Fruit fly (Drosophila melanogaster): ENCODE data around the gene dpr8.
"Not testable (repeated sequence)": the region's sequence is repeated elsewhere in the genome, so short reads cannot be mapped to it uniquely, and the experiment has no call there.

Gene dpr8

DNA sequence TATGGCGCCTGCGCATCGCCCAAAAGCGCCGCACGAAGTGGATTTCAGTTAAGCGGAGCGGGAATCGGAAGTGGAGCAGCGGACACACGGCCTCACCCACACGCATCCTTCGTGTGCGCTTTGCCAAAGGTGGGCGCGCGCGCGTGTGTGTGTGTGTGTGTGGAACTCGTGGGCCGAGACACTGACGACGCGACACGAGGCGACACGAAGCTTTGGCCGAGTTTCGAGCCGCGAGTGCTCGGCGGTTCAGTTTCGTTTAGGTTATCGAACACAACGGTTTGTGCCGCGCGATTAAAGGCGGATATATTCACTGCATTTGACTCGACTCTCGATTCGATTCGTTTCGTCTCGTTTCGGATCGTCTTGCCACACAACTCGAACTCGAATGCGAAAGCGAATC lies at the start of gene dpr8:
TSS of gene dpr8 (plus strand) at position 264 of the 400 bp plus-strand sequence.
- TF ChIP-seq insv (optimal IDR thresholded peaks at IDR 0.05) (no peak), h (optimal IDR thresholded peaks at IDR 0.05) (no peak), Sin3A (optimal IDR thresholded peaks at IDR 0.05) (no peak)

DNA sequence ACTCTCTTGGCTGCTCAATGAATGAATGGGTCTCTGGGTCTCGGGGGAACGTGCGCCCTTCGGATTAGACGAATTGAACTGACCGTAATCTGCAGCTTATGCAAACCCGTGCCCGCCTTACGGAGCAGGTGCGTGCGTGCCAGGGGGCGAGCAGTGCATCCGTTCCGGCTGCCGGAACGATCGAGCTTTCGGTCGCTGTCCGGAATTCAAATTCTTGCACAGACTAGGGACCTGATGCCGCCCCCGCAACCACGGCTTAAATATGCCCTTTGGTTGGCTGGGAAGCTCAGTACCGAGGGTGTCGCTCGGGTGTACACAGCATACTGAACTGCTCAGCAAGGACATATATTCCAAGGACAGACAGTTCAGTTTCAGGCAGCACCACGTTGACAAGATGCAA lies 44.6 kb upstream of the dpr8 start, which contains the start of gene Muc12Ea:
TSS of gene Muc12Ea (plus strand) at position 301 of the 400 bp plus-strand sequence.
- TF ChIP-seq ttk (optimal IDR thresholded peaks at IDR 0.05) (no peak), Myc (optimal IDR thresholded peaks at IDR 0.05) (no peak), psq (optimal IDR thresholded peaks at IDR 0.05) (no peak), insv (optimal IDR thresholded peaks at IDR 0.05) (no peak), Sin3A (optimal IDR thresholded peaks at IDR 0.05) (no peak), h (optimal IDR thresholded peaks at IDR 0.05) (no peak)

DNA sequence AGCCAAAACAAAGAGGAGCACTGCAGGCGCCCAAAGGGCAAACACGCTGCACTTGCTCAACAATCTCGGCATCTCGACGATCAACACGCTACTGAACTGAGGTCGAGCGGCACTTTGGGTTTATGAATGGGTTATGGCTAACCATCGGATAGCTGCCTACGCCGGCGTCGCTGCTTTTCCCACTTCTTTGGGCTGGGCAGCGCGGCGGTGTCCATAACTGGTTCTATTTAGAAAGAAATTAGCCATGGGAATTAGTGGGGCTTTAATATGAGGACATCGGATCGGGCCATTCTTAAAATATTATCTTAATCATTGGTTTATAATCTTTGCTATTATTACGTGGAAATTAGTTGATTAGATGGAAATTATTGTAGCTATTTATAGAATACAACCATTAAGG lies 32.7 kb upstream of the dpr8 start, which contains the start of gene CG9400:
TSS of gene CG9400 (minus strand) at position 101 of the 400 bp plus-strand sequence.
- TF ChIP-seq ttk (optimal IDR thresholded peaks at IDR 0.05) = no peak
- TF ChIP-seq Sin3A (optimal IDR thresholded peaks at IDR 0.05) = no peak
- TF ChIP-seq psq (optimal IDR thresholded peaks at IDR 0.05) = no peak

DNA sequence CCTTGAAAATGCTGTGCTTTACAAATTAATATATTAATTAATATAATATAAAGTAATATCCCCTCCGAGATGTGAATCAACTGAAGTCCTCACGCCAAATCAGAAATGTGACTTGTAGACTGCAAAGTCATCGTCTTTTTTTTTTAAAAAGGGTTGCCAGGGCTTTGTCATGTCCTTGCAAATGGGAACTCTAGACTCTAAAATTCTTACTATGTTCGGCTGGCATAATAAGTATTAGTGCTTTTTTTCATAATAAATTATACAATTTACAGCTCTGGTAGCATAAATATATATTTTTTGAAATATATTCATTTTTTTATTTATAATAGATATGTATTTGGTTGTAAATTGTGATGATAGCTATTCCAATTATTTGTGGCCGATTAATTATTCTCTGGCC lies 6.5 kb upstream of the dpr8 start, which contains the start of gene betaNACtes2:
TSS of gene betaNACtes2 (minus strand) at position 101 of the 400 bp plus-strand sequence.
- TF ChIP-seq insv, Sin3A, ttk (optimal IDR thresholded peaks at IDR 0.05): not testable (repeated sequence)

DNA sequence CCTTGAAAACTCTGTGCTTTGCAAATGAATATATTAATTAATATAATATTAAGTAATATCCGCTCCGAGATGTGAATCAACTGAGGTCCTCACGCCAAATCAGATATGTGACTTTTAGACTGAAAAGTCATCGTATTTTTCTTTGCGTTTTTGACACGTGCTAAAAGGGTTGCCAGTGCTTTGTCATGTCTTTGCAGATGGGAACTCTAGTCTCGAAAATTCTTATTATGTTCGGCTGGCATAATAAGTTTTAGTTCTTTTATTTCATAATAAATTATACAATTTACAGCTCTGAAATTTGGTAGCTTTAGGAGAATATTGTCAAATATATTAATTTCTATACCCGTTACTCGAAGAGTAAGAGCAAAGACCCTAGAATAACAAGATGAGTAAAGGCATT lies 5.0 kb upstream of the dpr8 start, which contains the start of gene betaNACtes6:
TSS of gene betaNACtes6 (minus strand) at position 101 of the 400 bp plus-strand sequence.
- TF ChIP-seq psq, insv, Sin3A (optimal IDR thresholded peaks at IDR 0.05): not testable (repeated sequence)

DNA sequence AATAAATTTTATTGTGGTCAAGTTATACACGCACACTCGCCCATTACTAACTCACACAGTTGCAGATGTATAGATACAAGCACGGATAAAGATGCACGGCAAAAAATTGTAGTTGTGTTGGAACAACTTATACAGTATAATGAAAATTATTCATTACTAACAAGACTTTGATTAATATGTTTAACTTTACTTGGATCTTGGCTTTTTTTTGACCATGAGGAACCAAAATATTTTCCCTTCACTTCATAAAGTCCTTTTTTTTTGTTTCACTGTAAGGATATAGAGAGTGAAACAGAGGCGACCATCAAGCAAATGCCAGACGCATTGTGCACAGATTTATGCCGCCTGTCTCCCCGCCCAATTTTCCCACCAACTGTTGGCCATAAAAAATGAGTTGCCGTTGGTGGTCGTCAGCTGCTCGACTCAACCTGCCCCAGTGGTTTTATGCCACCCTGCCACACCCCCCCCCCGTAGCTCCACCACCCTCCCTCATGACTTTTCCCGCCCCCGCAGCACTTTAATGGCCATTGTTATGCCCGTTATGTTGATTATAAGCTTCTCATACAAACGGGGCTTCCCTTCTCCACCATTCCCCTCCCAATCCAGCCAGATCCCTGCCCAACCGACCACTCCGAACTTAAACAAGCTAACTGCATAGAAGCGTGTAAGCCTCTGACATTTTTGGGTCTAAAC lies 9.6 kb downstream of the dpr8 start:
- TF ChIP-seq ttk (optimal IDR thresholded peaks at IDR 0.05) (no peak), insv (optimal IDR thresholded peaks at IDR 0.05) (no peak), Sin3A (optimal IDR thresholded peaks at IDR 0.05) (no peak), Myc (optimal IDR thresholded peaks at IDR 0.05) (no peak), psq (optimal IDR thresholded peaks at IDR 0.05) (no peak), h (optimal IDR thresholded peaks at IDR 0.05) (no peak)

DNA sequence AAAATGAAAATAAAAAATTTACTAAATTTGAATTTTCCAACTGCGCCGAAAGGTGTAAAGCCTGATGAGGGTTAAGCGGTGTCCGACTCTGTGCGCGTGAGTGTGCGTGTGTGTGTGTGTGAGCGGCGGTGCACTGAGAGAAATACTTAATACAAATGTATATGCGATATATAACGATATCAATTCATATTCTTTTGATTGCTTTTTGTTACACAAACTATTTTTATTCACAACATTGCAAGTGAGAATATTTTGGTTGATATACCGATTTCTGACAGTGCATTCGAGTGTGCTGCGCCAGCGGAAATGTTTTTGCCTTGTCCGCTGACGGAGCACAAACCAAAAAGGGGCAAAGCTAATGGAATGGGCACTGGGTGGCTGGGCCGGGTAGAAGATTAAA lies 10.2 kb downstream of the dpr8 start:
- TF ChIP-seq h (optimal IDR thresholded peaks at IDR 0.05) (no peak), psq (optimal IDR thresholded peaks at IDR 0.05) (no peak), Sin3A (optimal IDR thresholded peaks at IDR 0.05) (no peak), insv (optimal IDR thresholded peaks at IDR 0.05) (no peak), Myc (optimal IDR thresholded peaks at IDR 0.05) (no peak), ttk (optimal IDR thresholded peaks at IDR 0.05) (no peak)

DNA sequence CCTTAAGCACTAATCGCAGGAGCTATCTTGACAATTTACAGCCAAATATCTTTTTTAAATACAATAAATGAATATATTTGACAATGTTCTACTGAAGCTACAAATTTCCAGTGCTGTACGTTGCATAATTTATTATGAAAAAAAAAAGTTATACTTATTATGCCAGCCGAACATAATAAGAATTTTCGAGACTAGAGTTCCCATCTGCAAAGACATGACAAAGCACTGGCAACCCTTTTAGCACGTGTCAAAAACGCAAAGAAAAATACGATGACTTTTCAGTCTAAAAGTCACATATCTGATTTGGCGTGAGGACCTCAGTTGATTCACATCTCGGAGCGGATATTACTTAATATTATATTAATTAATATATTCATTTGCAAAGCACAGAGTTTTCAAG lies 56.5 kb downstream of the dpr8 start, which contains the start of gene betaNACtes3:
TSS of gene betaNACtes3 (plus strand) at position 301 of the 400 bp plus-strand sequence.
- TF ChIP-seq psq, h, Sin3A (optimal IDR thresholded peaks at IDR 0.05): not testable (repeated sequence)

DNA sequence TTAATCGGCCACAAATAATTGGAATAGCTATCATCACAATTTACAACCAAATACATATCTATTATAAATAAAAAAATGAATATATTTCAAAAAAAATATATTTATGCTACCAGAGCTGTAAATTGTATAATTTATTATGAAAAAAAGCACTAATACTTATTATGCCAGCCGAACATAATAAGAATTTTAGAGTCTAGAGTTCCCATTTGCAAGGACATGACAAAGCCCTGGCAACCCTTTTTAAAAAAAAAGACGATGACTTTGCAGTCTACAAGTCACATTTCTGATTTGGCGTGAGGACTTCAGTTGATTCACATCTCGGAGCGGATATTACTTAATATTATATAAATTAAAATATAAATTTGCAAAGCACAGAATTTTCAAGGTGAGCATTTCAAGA lies 58.0 kb downstream of the dpr8 start, which contains the start of gene betaNACtes4:
TSS of gene betaNACtes4 (plus strand) at position 301 of the 400 bp plus-strand sequence.
- TF ChIP-seq ttk, Sin3A, psq (optimal IDR thresholded peaks at IDR 0.05): not testable (repeated sequence)

DNA sequence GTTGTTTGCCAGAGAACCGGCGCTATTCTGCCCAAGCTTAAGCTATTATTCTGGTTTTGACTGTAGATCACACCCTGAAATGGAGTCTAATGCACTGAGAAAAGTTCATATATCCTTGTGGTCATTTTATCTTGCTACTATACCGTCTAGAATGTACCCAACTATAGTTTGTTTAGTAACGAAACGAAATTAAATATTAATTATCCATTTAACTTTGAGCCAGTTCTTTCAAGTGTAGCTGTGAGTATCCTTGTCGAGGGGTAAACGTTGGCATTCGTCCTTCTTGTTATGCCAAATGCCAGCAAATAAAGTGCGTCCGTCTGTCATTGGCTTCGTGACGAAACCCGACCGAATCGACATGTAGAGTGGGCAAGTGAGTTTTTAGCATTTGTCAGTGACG lies 124.8 kb downstream of the dpr8 start:
- TF ChIP-seq psq (optimal IDR thresholded peaks at IDR 0.05) (no peak), insv (optimal IDR thresholded peaks at IDR 0.05) (no peak), Myc (optimal IDR thresholded peaks at IDR 0.05) (no peak), Sin3A (optimal IDR thresholded peaks at IDR 0.05) (no peak), h (optimal IDR thresholded peaks at IDR 0.05) (no peak), ttk (optimal IDR thresholded peaks at IDR 0.05) (no peak)

DNA sequence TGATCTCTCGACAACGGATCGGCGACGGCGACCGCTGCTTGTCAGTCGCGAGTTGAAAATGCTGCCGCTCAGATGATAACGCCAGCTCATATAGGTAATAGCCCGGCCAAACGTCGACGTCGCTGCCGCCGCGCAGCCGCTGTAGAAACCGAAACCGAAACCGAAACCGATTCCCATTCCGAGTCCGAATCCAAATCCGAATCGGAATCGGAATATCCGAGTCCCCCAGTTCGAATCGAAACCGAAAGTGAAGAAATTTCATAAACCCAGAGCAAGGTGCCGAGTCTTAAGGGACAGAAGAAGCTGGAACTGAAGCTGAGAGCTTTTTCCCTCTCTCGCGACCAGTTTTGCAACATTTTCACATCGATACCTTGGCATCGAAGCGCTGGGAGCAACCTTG lies 158.0 kb downstream of the dpr8 start, which contains the start of gene CG9411:
TSS of gene CG9411 (minus strand) at position 67 of the 400 bp plus-strand sequence.
- TF ChIP-seq insv (optimal IDR thresholded peaks at IDR 0.05) (no peak), Sin3A (optimal IDR thresholded peaks at IDR 0.05) (no peak), ttk (optimal IDR thresholded peaks at IDR 0.05) (no peak), h (optimal IDR thresholded peaks at IDR 0.05) (no peak), Myc (optimal IDR thresholded peaks at IDR 0.05) (no peak), psq (optimal IDR thresholded peaks at IDR 0.05) (no peak)

DNA sequence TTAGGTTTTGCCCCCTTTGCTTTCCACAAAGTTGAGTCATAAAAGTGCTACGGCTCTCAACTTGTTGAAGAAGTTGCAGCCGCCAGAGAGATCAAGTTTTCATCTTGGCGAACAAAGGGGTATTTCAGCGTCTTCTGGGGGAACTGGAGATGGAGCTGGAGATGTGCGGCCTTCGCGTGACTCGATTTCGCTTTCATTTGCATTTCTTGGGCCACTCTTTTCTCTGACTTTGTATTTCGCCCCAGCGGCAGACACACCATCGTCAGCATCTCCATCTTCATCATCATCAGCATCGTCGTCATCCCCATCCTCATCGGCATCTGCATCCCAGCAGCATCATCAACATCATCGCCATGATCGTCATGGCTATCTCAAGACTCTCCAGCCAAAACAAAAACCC lies 159.2 kb downstream of the dpr8 start:
- TF ChIP-seq ttk (optimal IDR thresholded peaks at IDR 0.05) (no peak), Myc (optimal IDR thresholded peaks at IDR 0.05) (no peak), psq (optimal IDR thresholded peaks at IDR 0.05) (no peak), Sin3A (optimal IDR thresholded peaks at IDR 0.05) (no peak), h (optimal IDR thresholded peaks at IDR 0.05) (no peak), insv (optimal IDR thresholded peaks at IDR 0.05) (no peak)

DNA sequence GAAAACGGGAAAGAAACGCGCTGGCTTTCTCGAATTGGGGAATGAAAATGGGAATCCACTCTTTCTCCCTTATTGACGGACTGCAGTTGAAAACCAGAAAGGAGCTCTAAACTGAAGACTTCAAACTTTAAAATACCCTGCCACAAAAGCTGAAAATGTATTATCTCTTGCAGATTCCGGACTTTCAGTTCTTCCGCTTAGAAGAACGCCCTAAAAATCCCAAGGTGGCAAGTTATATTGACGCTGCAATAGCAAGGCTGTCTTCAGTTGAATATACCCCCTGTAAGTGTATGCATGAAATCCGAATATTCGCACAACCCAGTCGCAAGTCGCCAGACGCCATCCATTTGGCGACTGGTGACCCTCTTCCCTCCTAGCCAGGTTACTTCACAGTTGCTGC lies 159.6 kb downstream of the dpr8 start:
- no peak for TF ChIP-seq ttk (optimal IDR thresholded peaks at IDR 0.05)
- no peak for TF ChIP-seq Sin3A (optimal IDR thresholded peaks at IDR 0.05)
- TF ChIP-seq h (optimal IDR thresholded peaks at IDR 0.05) = no peak
- TF ChIP-seq insv (optimal IDR thresholded peaks at IDR 0.05) = no peak
- no peak for TF ChIP-seq psq (optimal IDR thresholded peaks at IDR 0.05)
- no peak for TF ChIP-seq Myc (optimal IDR thresholded peaks at IDR 0.05)

Measured in Kc167 (cell line).